Worm (Caenorhabditis elegans) whole organism, young adult: ENCODE results near the gene F13E9.16.

Experiments
- B0035.1 ChIP-seq: sonication (generic microtip); optimal IDR thresholded peaks from 2 replicates; lab custom pipeline; 2016; ENCODE audit warnings: missing genetic modification characterization, mild to moderate bottlenecking, missing compliant biosample characterization, missing genotype, missing genetic modification reagents
- B0336.3 ChIP-seq: fragments of 200-800 bp; sonication (Bioruptor generic); IDR thresholded peaks from 2 replicates; pipeline ENCODE4 v1.3.6; 2022; ENCODE audit warnings: missing genetic modification characterization, missing compliant biosample characterization
- C06A6.2 ChIP-seq: fragments of 200-800 bp; sonication (Bioruptor generic); conservative IDR thresholded peaks from 2 replicates; pipeline ENCODE4 v1.3.6; 2022; ENCODE audit warnings: missing genetic modification characterization, missing compliant biosample characterization
- D2030.7 ChIP-seq: fragments of 200-800 bp; sonication (Bioruptor generic); IDR thresholded peaks from 2 replicates; pipeline ENCODE4 v1.3.6; 2022; ENCODE audit warnings: missing genetic modification reagents, missing genetic modification characterization, missing compliant biosample characterization
- F10E7.11 ChIP-seq: sonication (generic microtip); optimal IDR thresholded peaks from 2 replicates; lab custom pipeline; 2017; ENCODE audit warnings: mild to moderate bottlenecking, missing genetic modification characterization, moderate library complexity, missing compliant biosample characterization
- F39B2.1 ChIP-seq: fragments of 200-800 bp; sonication (Bioruptor generic); IDR thresholded peaks from 2 replicates; pipeline ENCODE4 v1.3.6; 2022; ENCODE audit warnings: missing genetic modification reagents, missing genetic modification characterization, missing compliant biosample characterization
- F57A8.1 ChIP-seq: fragments of 200-800 bp; sonication (Bioruptor generic); optimal IDR thresholded peaks from 2 replicates; lab custom pipeline; 2018; ENCODE audit warnings: mild to moderate bottlenecking, missing genetic modification characterization, moderate library complexity, missing compliant biosample characterization
- F57C9.4 ChIP-seq: sonication (generic microtip); optimal IDR thresholded peaks from 2 replicates; lab custom pipeline; 2017; ENCODE audit warnings: mild to moderate bottlenecking, missing genetic modification characterization, missing compliant biosample characterization
- K12H6.12 ChIP-seq: fragments of 200-800 bp; sonication (Bioruptor generic); optimal IDR thresholded peaks from 2 replicates; lab custom pipeline; 2018; ENCODE audit warnings: mild to moderate bottlenecking, missing genetic modification characterization, missing compliant biosample characterization
- Y53F4B.3 ChIP-seq: fragments of 200-800 bp; sonication (Bioruptor generic); IDR thresholded peaks from 2 replicates; pipeline ENCODE4 v1.3.6; 2022; ENCODE audit warnings: missing genetic modification reagents, missing genetic modification characterization, missing compliant biosample characterization
- Y67H2A.10 ChIP-seq: fragments of 200-800 bp; sonication (Bioruptor generic); conservative IDR thresholded peaks from 2 replicates; pipeline ENCODE4 v1.3.6; 2022; ENCODE audit warnings: missing genetic modification reagents, missing genetic modification characterization, missing compliant biosample characterization
- ama-1 ChIP-seq, 3 experiments: fragments of 150-350 bp in 1 of 3; sonication (generic microtip) in 2 of 3; optimal IDR thresholded peaks; 2 replicates each; lab custom pipeline; 2014 to 2018; ENCODE audit warnings: missing biosample characterization in 2 of 3, missing genetic modification characterization in 2 of 3, missing genetic modification reagents in 2 of 3
- atf-7 ChIP-seq: sonication (generic microtip); optimal IDR thresholded peaks from 2 replicates; lab custom pipeline; 2017; ENCODE audit warnings: mild to moderate bottlenecking, missing genetic modification characterization, missing compliant biosample characterization
- attf-3 ChIP-seq: fragments of 200-800 bp; sonication (Bioruptor generic); conservative IDR thresholded peaks from 2 replicates; pipeline ENCODE4 v1.3.6; 2022; ENCODE audit warnings: missing genetic modification reagents, missing genetic modification characterization, missing compliant biosample characterization
- ceh-27 ChIP-seq: fragments of 200-800 bp; sonication (Bioruptor generic); optimal IDR thresholded peaks from 2 replicates; lab custom pipeline; 2018; ENCODE audit warnings: mild to moderate bottlenecking, missing genetic modification characterization, moderate library complexity, missing compliant biosample characterization
- ceh-79 ChIP-seq: sonication (generic microtip); optimal IDR thresholded peaks from 2 replicates; lab custom pipeline; 2017; ENCODE audit warnings: mild to moderate bottlenecking, missing genetic modification characterization, missing compliant biosample characterization
- chd-7 ChIP-seq: sonication (generic microtip); optimal IDR thresholded peaks from 2 replicates; lab custom pipeline; 2016; ENCODE audit warnings: mild to moderate bottlenecking, missing genetic modification characterization, moderate library complexity, missing compliant biosample characterization
- dpl-1 ChIP-seq: fragments of 150-350 bp; optimal IDR thresholded peaks from 2 replicates; lab custom pipeline; 2014; ENCODE audit warnings: missing biosample characterization, missing genetic modification reagents, missing genetic modification characterization
- egl-18 ChIP-seq: fragments of 200-800 bp; sonication (Bioruptor generic); IDR thresholded peaks from 2 replicates; pipeline ENCODE4 v1.3.6; 2022; ENCODE audit warnings: missing genetic modification reagents, missing genetic modification characterization, missing compliant biosample characterization
- hmg-1.2 ChIP-seq: fragments of 200-800 bp; sonication (Bioruptor generic); IDR thresholded peaks from 2 replicates; pipeline ENCODE4 v1.3.6; 2022; ENCODE audit warnings: missing genetic modification reagents, missing genetic modification characterization, missing compliant biosample characterization
- hmg-20 ChIP-seq: fragments of 200-800 bp; sonication (Bioruptor generic); IDR thresholded peaks from 2 replicates; pipeline ENCODE4 v1.3.6; 2022; ENCODE audit warnings: missing genetic modification reagents, missing genetic modification characterization, missing compliant biosample characterization
- lag-1 ChIP-seq: fragments of 200-800 bp; sonication (Bioruptor generic); IDR thresholded peaks from 2 replicates; pipeline ENCODE4 v1.3.6; 2022; ENCODE audit warnings: missing genetic modification reagents, missing genetic modification characterization, missing compliant biosample characterization
- let-607 ChIP-seq, 2 experiments: fragments of 200-800 bp in 1 of 2; sonication (Bioruptor generic) in 1 of 2; sonication (generic microtip) in 1 of 2; optimal IDR thresholded peaks; 2 replicates each; lab custom pipeline; 2016 to 2018; ENCODE audit warnings: mild to moderate bottlenecking in 2 of 2, missing compliant biosample characterization in 2 of 2, missing genetic modification characterization in 2 of 2, moderate library complexity in 2 of 2, missing genotype in 1 of 2
- lin-26 ChIP-seq: fragments of 200-800 bp; sonication (Bioruptor generic); IDR thresholded peaks from 2 replicates; pipeline ENCODE4 v1.3.6; 2022; ENCODE audit warnings: missing genetic modification reagents, missing genetic modification characterization, missing compliant biosample characterization
- lir-1 ChIP-seq: fragments of 200-800 bp; sonication (Bioruptor generic); conservative IDR thresholded peaks from 2 replicates; pipeline ENCODE4 v1.3.6; 2022; ENCODE audit warnings: missing genetic modification reagents, missing genetic modification characterization, missing compliant biosample characterization
- lsy-27 ChIP-seq: sonication (generic microtip); optimal IDR thresholded peaks from 2 replicates; lab custom pipeline; 2017; ENCODE audit warnings: missing genetic modification characterization, mild to moderate bottlenecking, missing compliant biosample characterization, antibody characterized with exemption, missing genotype, borderline replicate concordance; ENCODE audit not compliant: insufficient read depth
- mcd-1 ChIP-seq: fragments of 200-800 bp; sonication (Bioruptor generic); IDR thresholded peaks from 2 replicates; pipeline ENCODE4 v1.3.6; 2022; ENCODE audit warnings: missing genetic modification reagents, missing genetic modification characterization, missing compliant biosample characterization
- mel-28 ChIP-seq: sonication (generic microtip); optimal IDR thresholded peaks from 2 replicates; lab custom pipeline; 2016; ENCODE audit warnings: borderline replicate concordance, mild to moderate bottlenecking, missing genetic modification characterization, missing compliant biosample characterization
- nfya-2 ChIP-seq: fragments of 200-800 bp; sonication (Bioruptor generic); IDR thresholded peaks from 2 replicates; pipeline ENCODE4 v1.3.6; 2022; ENCODE audit warnings: missing genetic modification reagents, missing genetic modification characterization, missing compliant biosample characterization
- nhr-120 ChIP-seq: fragments of 200-800 bp; sonication (Bioruptor generic); IDR thresholded peaks from 2 replicates; pipeline ENCODE4 v1.3.6; 2022; ENCODE audit warnings: missing genetic modification characterization, missing compliant biosample characterization
- nhr-90 ChIP-seq: sonication (generic microtip); optimal IDR thresholded peaks from 2 replicates; lab custom pipeline; 2016; ENCODE audit warnings: missing genotype, mild to moderate bottlenecking, missing genetic modification characterization, missing compliant biosample characterization
- rec-8 ChIP-seq, 2 experiments: sonication (generic microtip); optimal IDR thresholded peaks; 2 replicates each; lab custom pipeline; 2016; ENCODE audit warnings: mild to moderate bottlenecking in 2 of 2, missing genetic modification characterization in 2 of 2, missing genetic modification reagents in 2 of 2, missing genotype in 2 of 2, missing biosample characterization in 1 of 2, missing compliant biosample characterization in 1 of 2, moderate library complexity in 1 of 2
- repo-1 ChIP-seq: sonication (generic microtip); optimal IDR thresholded peaks from 2 replicates; lab custom pipeline; 2017; ENCODE audit warnings: mild to moderate bottlenecking, missing genetic modification characterization, missing compliant biosample characterization
- sea-2 ChIP-seq: fragments of 200-800 bp; sonication (Bioruptor generic); IDR thresholded peaks from 2 replicates; pipeline ENCODE4 v1.3.6; 2022; ENCODE audit warnings: missing genetic modification characterization, missing compliant biosample characterization
- snpc-1.1 ChIP-seq: sonication (generic microtip); optimal IDR thresholded peaks from 2 replicates; lab custom pipeline; 2017; ENCODE audit warnings: missing genetic modification characterization, mild to moderate bottlenecking, missing compliant biosample characterization, antibody characterized with exemption, moderate library complexity, missing genotype, missing genetic modification reagents; ENCODE audit not compliant: insufficient read depth
- snpc-3.4 ChIP-seq: sonication (generic microtip); optimal IDR thresholded peaks from 2 replicates; lab custom pipeline; 2017; ENCODE audit warnings: missing genetic modification characterization, mild to moderate bottlenecking, missing compliant biosample characterization, antibody characterized with exemption, moderate library complexity, missing genotype, missing genetic modification reagents
- sptf-2 ChIP-seq: fragments of 200-800 bp; sonication (Bioruptor generic); optimal IDR thresholded peaks from 2 replicates; lab custom pipeline; 2018; ENCODE audit warnings: mild to moderate bottlenecking, missing genetic modification characterization, missing compliant biosample characterization
- tbp1 ChIP-seq: fragments of 200-800 bp; sonication (Bioruptor generic); optimal IDR thresholded peaks from 2 replicates; lab custom pipeline; 2018; ENCODE audit warnings: mild to moderate bottlenecking, missing genetic modification characterization, missing compliant biosample characterization
- tbx-9 ChIP-seq: sonication (generic microtip); optimal IDR thresholded peaks from 2 replicates; lab custom pipeline; 2016; ENCODE audit warnings: borderline replicate concordance, missing genetic modification characterization, inconsistent platforms, missing compliant biosample characterization
- tlf-1 ChIP-seq: fragments of 200-800 bp; sonication (Bioruptor generic); optimal IDR thresholded peaks from 2 replicates; lab custom pipeline; 2018; ENCODE audit warnings: mild to moderate bottlenecking, missing genetic modification characterization, missing compliant biosample characterization
- unc-130 ChIP-seq: sonication (generic microtip); optimal IDR thresholded peaks from 2 replicates; lab custom pipeline; 2016; ENCODE audit warnings: missing genetic modification reagents, missing genetic modification characterization, missing compliant biosample characterization
- xnd-1 ChIP-seq: sonication (generic microtip); optimal IDR thresholded peaks from 2 replicates; lab custom pipeline; 2016; ENCODE audit warnings: missing genotype, missing genetic modification reagents, missing genetic modification characterization, missing compliant biosample characterization
- ztf-22 ChIP-seq: fragments of 200-800 bp; sonication (Bioruptor generic); optimal IDR thresholded peaks from 2 replicates; lab custom pipeline; 2018; ENCODE audit warnings: mild to moderate bottlenecking, missing genetic modification characterization, moderate library complexity, missing compliant biosample characterization
- ztf-26 ChIP-seq: sonication (generic microtip); optimal IDR thresholded peaks from 2 replicates; lab custom pipeline; 2017; ENCODE audit warnings: missing genetic modification characterization, missing compliant biosample characterization
- ztf-28 ChIP-seq: fragments of 200-800 bp; sonication (Bioruptor generic); IDR thresholded peaks from 2 replicates; pipeline ENCODE4 v1.3.6; 2022; ENCODE audit warnings: missing genetic modification reagents, missing genetic modification characterization, missing compliant biosample characterization
- ztf-3 ChIP-seq: fragments of 200-800 bp; sonication (Bioruptor generic); optimal IDR thresholded peaks from 2 replicates; lab custom pipeline; 2018; ENCODE audit warnings: mild to moderate bottlenecking, missing genetic modification characterization, missing compliant biosample characterization

The F13E9.16 gene

ce11 chrIV:10887285-10887684, at the start of gene F13E9.16:
F13E9.16 (minus strand) TSS chrIV:10887385.
- TF ChIP-seq tbx-9 (tag; lab: Kevin White, UChicago) = no peak
- TF ChIP-seq Y53F4B.3 (GFP tag; lab: Robert Waterston, UW) = no peak
- TF ChIP-seq ztf-28 (GFP tag; lab: Robert Waterston, UW) = no peak
- no peak for TF ChIP-seq F10E7.11
- no peak for TF ChIP-seq repo-1 (tag; lab: Kevin White, UChicago)
- no peak for TF ChIP-seq lag-1 (GFP tag; lab: Robert Waterston, UW)
- no peak for TF ChIP-seq B0336.3 (GFP tag; lab: Robert Waterston, UW)
- TF ChIP-seq xnd-1 = no peak
- TF ChIP-seq nhr-90 (tag; lab: Kevin White, UChicago) = no peak
- no peak for TF ChIP-seq snpc-3.4
- no peak for TF ChIP-seq ceh-79 (tag; lab: Kevin White, UChicago)
- no peak for TF ChIP-seq attf-3 (GFP tag; lab: Robert Waterston, UW)
- no peak for TF ChIP-seq nfya-2

DNA sequence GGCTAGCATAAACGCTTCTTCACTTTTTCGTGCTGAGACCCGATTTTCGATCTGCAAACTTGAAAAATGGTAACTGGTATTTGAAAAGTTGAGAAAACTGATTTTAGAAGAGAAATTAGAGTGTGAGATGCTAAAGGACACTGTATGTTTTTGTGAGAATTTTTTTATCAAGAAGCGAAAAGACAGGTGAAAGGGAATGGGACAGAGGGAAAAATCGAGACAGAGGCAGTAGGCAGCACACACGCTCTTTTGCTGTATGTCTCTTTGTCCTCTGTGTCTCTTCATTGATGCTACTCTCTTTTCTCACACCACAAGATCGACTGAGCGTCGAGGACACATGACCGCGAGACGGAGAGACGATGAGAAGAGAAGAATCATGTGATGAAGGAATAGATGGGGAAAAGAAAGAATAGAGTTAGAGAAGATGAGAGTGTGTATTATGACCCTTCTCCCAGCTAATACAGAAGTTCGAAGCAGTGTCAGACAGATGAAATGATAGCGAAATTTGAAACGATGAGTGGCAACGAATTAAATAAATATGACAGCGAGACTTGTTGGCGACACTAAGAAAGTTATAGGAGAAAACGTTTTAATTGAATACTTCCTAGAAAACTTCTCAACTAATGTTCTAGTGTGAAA, 48.8 kb upstream of the F13E9.16 start, which contains the start of gene lgg-2:
TSS of gene lgg-2 (minus strand) at position 51 of the 639 bp plus-strand sequence.
- peak; percentile 90 for TF ChIP-seq C06A6.2 (GFP tag; lab: Robert Waterston, UW)
- no peak for TF ChIP-seq snpc-1.1
- no peak for TF ChIP-seq mel-28 (tag; lab: Kevin White, UChicago)
- peak; percentile 95 for TF ChIP-seq chd-7
- no peak for TF ChIP-seq dpl-1 (GFP tag; lab: Kevin White, UChicago)
- peak; percentile 85 for TF ChIP-seq hmg-1.2 (GFP tag; lab: Robert Waterston, UW)
- TF ChIP-seq F57C9.4 (tag; lab: Kevin White, UChicago) = no peak
- TF ChIP-seq tbp1 (GFP tag; lab: Kevin White, UChicago) = peak; percentile 60
- TF ChIP-seq F39B2.1 (GFP tag; lab: Robert Waterston, UW) = no peak
- no peak for TF ChIP-seq rec-8 (tag; optimal IDR thresholded peaks at IDR 0.05; lab: Kevin White, UChicago)
- no peak for TF ChIP-seq nhr-120 (GFP tag; lab: Robert Waterston, UW)
- TF ChIP-seq F57A8.1 = no peak
- 0 out of 2 replicates have a peak, but pooled peaks have one; percentile 30 for TF ChIP-seq hmg-20 (GFP tag; lab: Robert Waterston, UW)
- 0 out of 2 replicates have a peak, but pooled peaks have one; percentile 7 for TF ChIP-seq lir-1 (GFP tag; lab: Robert Waterston, UW)
- no peak for TF ChIP-seq sptf-2
- peak; percentile 84 for TF ChIP-seq ztf-26 (tag; lab: Kevin White, UChicago)
- peak; percentile 94 for TF ChIP-seq ceh-27 (GFP tag; lab: Kevin White, UChicago)
- TF ChIP-seq B0035.1 (tag; lab: Kevin White, UChicago) = peak; percentile 35
- peak; percentile 87 for TF ChIP-seq ztf-22
- TF ChIP-seq ama-1 (optimal IDR thresholded peaks at IDR 0.05; lab: Kevin White, UChicago) = no peak
- TF ChIP-seq ama-1 (GFP tag; optimal IDR thresholded peaks at IDR 0.05; lab: Kevin White, UChicago) = no peak
- no peak for TF ChIP-seq lsy-27 (tag; lab: Kevin White, UChicago)
- TF ChIP-seq tlf-1 (GFP tag; lab: Kevin White, UChicago) = peak; percentile 86
- TF ChIP-seq sea-2 = no peak
- TF ChIP-seq unc-130 (GFP tag; lab: Kevin White, UChicago) = no peak
- TF ChIP-seq egl-18 (GFP tag; lab: Robert Waterston, UW) = no peak
- TF ChIP-seq ztf-3 = peak; percentile 40
- TF ChIP-seq Y67H2A.10 (GFP tag; lab: Robert Waterston, UW) = peak; percentile 73
- TF ChIP-seq D2030.7 (GFP tag; lab: Robert Waterston, UW) = no peak
- peak; percentile 80 for TF ChIP-seq mcd-1 (GFP tag; lab: Robert Waterston, UW)
- peak; percentile 68 for TF ChIP-seq K12H6.12
- no peak for TF ChIP-seq xnd-1
- peak; percentile 87 for TF ChIP-seq atf-7
- TF ChIP-seq lin-26 (GFP tag; lab: Robert Waterston, UW) = peak; percentile 52; the same call in 1 of the 2 replicates
- peak; percentile 69 to 87 for TF ChIP-seq let-607 (tag; optimal IDR thresholded peaks at IDR 0.05; lab: Kevin White, UChicago)
